Worm (Caenorhabditis elegans) whole organism, midembryonic: ENCODE measurements around the gene tag-267.

Experiments
- T22C8.4 ChIP-seq: fragments of 200-800 bp; sonication (Bioruptor generic); IDR thresholded peaks from 2 replicates; pipeline ENCODE4 v1.3.6; 2022; ENCODE audit warnings: missing genetic modification characterization, missing compliant biosample characterization
- cog-1 ChIP-seq: sonication (generic microtip); optimal IDR thresholded peaks from 2 replicates; lab custom pipeline; 2016; ENCODE audit warnings: missing genetic modification characterization, missing compliant biosample characterization
- flt-1 ChIP-seq: fragments of 200-800 bp; sonication (Bioruptor generic); IDR thresholded peaks from 2 replicates; pipeline ENCODE4 v1.3.6; 2022; ENCODE audit warnings: missing genetic modification characterization, missing compliant biosample characterization
- klf-2 ChIP-seq: fragments of 200-800 bp; sonication (Bioruptor generic); conservative IDR thresholded peaks from 2 replicates; pipeline ENCODE4 v1.3.6; 2022; ENCODE audit warnings: missing genetic modification reagents, missing genetic modification characterization, missing compliant biosample characterization
- med-1 ChIP-seq: sonication (generic microtip); optimal IDR thresholded peaks from 2 replicates; lab custom pipeline; 2017; ENCODE audit warnings: missing genetic modification characterization, mild to moderate bottlenecking, missing compliant biosample characterization, antibody characterized with exemption, missing genetic modification reagents; ENCODE audit not compliant: insufficient read depth
- tab-1 ChIP-seq: fragments of 200-800 bp; sonication (Bioruptor generic); IDR thresholded peaks from 2 replicates; pipeline ENCODE4 v1.3.6; 2022; ENCODE audit warnings: missing genetic modification characterization, missing compliant biosample characterization
- ztf-23 ChIP-seq: fragments of 200-800 bp; sonication (Bioruptor generic); IDR thresholded peaks from 2 replicates; pipeline ENCODE4 v1.3.6; 2022; ENCODE audit warnings: missing genetic modification reagents, missing genetic modification characterization, missing compliant biosample characterization
- ztf-29 ChIP-seq: fragments of 200-800 bp; sonication (Bioruptor generic); IDR thresholded peaks from 2 replicates; pipeline ENCODE4 v1.3.6; 2022; ENCODE audit warnings: missing genetic modification reagents, missing genetic modification characterization, missing compliant biosample characterization

DNA sequence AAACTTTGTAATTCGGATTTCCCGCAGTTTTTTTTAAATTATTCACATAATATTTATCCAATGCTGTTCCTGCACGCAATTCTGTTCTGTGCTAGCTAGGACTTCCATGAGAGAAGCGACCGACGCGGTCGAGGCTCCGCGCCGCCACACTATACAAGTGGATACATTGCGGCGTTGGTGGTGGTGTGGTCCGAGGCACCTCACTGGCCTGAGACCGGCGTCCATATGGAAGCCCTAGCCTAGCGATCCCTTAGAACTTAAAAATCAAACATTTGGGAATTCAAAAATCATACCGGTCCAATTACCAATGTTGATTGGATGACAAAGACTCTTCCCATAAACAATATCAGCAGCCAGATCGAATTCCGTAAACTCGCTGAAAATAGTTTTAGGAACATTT lies 14.5 kb upstream of the tag-267 start:
- no peak for TF ChIP-seq cog-1 (tag; lab: Kevin White, UChicago)
- TF ChIP-seq T22C8.4 (GFP tag; lab: Robert Waterston, UW): no peak
- no peak for TF ChIP-seq klf-2 (GFP tag; lab: Robert Waterston, UW)
- TF ChIP-seq med-1 (GFP tag; lab: Kevin White, UChicago): no peak
- no peak for TF ChIP-seq ztf-23 (GFP tag; lab: Robert Waterston, UW)
- no peak for TF ChIP-seq tab-1 (GFP tag; lab: Robert Waterston, UW)
- no peak for TF ChIP-seq ztf-29 (GFP tag; lab: Robert Waterston, UW)
- no peak for TF ChIP-seq flt-1 (GFP tag; lab: Robert Waterston, UW)
